Worm (Caenorhabditis elegans) whole organism, L4 larva: ENCODE data around the gene F40F8.11.

ENCODE experiments used
- F10B5.3 ChIP-seq: sonication (generic microtip); optimal IDR thresholded peaks from 2 replicates; lab custom pipeline; 2016; ENCODE audit warnings: mild to moderate bottlenecking, missing genetic modification characterization, missing compliant biosample characterization
- T26A8.4 ChIP-seq: fragments of 200-800 bp; sonication (Bioruptor generic); IDR thresholded peaks from 2 replicates; pipeline ENCODE4 v1.3.6; 2022; ENCODE audit warnings: missing genetic modification characterization, missing compliant biosample characterization
- Y48G9A.11 ChIP-seq: fragments of 200-800 bp; sonication (Bioruptor generic); IDR thresholded peaks from 2 replicates; pipeline ENCODE4 v1.3.6; 2022; ENCODE audit warnings: missing genetic modification reagents, missing genetic modification characterization, missing compliant biosample characterization
- Y75B8A.6 ChIP-seq: fragments of 200-800 bp; sonication (Bioruptor generic); IDR thresholded peaks from 2 replicates; pipeline ENCODE4 v1.3.6; 2022; ENCODE audit warnings: missing genetic modification reagents, missing genetic modification characterization, missing compliant biosample characterization
- ZK337.2 ChIP-seq: fragments of 200-800 bp; sonication (Bioruptor generic); IDR thresholded peaks from 2 replicates; pipeline ENCODE4 v1.3.6; 2022; ENCODE audit warnings: missing genetic modification reagents, missing genetic modification characterization, missing compliant biosample characterization
- aha-1 ChIP-seq: fragments of 150-350 bp; peaks from one replicate; lab custom pipeline; 2014; ENCODE audit warnings: missing biosample characterization, missing genetic modification characterization
- ama-1 ChIP-seq: fragments of 150-350 bp; optimal IDR thresholded peaks from 2 replicates; lab custom pipeline; 2014; ENCODE audit warnings: inconsistent platforms, mixed read lengths
- ceh-28 ChIP-seq: fragments of 150-350 bp; optimal IDR thresholded peaks from 2 replicates; lab custom pipeline; 2014; ENCODE audit warnings: missing biosample characterization, missing genetic modification reagents, missing genetic modification characterization
- ceh-32 ChIP-seq: sonication (generic microtip); optimal IDR thresholded peaks from 2 replicates; lab custom pipeline; 2016; ENCODE audit warnings: mild to moderate bottlenecking, missing genetic modification characterization, missing compliant biosample characterization; ENCODE audit not compliant: poor library complexity
- ceh-44 ChIP-seq: fragments of 200-800 bp; sonication (Bioruptor generic); IDR thresholded peaks from 2 replicates; pipeline ENCODE4 v1.3.6; 2022; ENCODE audit warnings: missing genetic modification reagents, missing genetic modification characterization, missing compliant biosample characterization
- ces-1 ChIP-seq: fragments of 150-350 bp; sonication (generic microtip); optimal IDR thresholded peaks from 4 replicates; lab custom pipeline; 2014; ENCODE audit warnings: missing biosample characterization, missing genetic modification reagents, missing genetic modification characterization
- cey-2 ChIP-seq: sonication (generic microtip); optimal IDR thresholded peaks from 3 replicates; lab custom pipeline; 2017; ENCODE audit warnings: missing genetic modification characterization, mild to moderate bottlenecking, missing compliant biosample characterization, antibody characterized with exemption, borderline replicate concordance; ENCODE audit not compliant: insufficient read depth
- daf-12 ChIP-seq: fragments of 150-350 bp; optimal IDR thresholded peaks from 2 replicates; lab custom pipeline; 2014; ENCODE audit warnings: missing biosample characterization, missing genetic modification reagents, missing genetic modification characterization
- daf-8 ChIP-seq: fragments of 200-800 bp; sonication (Bioruptor generic); IDR thresholded peaks from 2 replicates; pipeline ENCODE4 v1.3.6; 2022; ENCODE audit warnings: missing genetic modification characterization, missing compliant biosample characterization
- dmd-9 ChIP-seq: fragments of 200-800 bp; sonication (Bioruptor generic); IDR thresholded peaks from 2 replicates; pipeline ENCODE4 v1.3.6; 2022; ENCODE audit warnings: missing genetic modification reagents, missing genetic modification characterization, missing compliant biosample characterization
- dpl-1 ChIP-seq: fragments of 150-350 bp; optimal IDR thresholded peaks from 2 replicates; lab custom pipeline; 2014; ENCODE audit warnings: missing biosample characterization, missing genetic modification reagents, missing genetic modification characterization
- fkh-10 ChIP-seq: fragments of 150-350 bp; optimal IDR thresholded peaks from 2 replicates; lab custom pipeline; 2014; ENCODE audit warnings: missing biosample characterization, missing genetic modification reagents, missing genetic modification characterization
- gei-8 ChIP-seq: fragments of 200-800 bp; sonication (Bioruptor generic); optimal IDR thresholded peaks from 2 replicates; lab custom pipeline; 2018; ENCODE audit warnings: mild to moderate bottlenecking, missing genetic modification characterization, missing compliant biosample characterization
- hlh-11 ChIP-seq: fragments of 200-800 bp; sonication (Bioruptor generic); optimal IDR thresholded peaks from 2 replicates; lab custom pipeline; 2018; ENCODE audit warnings: mild to moderate bottlenecking, missing genetic modification characterization, missing compliant biosample characterization
- hlh-30 ChIP-seq: sonication (generic microtip); optimal IDR thresholded peaks from 2 replicates; lab custom pipeline; 2017; ENCODE audit warnings: antibody characterized with exemption, mild to moderate bottlenecking, missing genetic modification characterization, missing compliant biosample characterization; ENCODE audit not compliant: insufficient read depth
- lin-13 ChIP-seq: fragments of 150-350 bp; optimal IDR thresholded peaks from 2 replicates; lab custom pipeline; 2014; ENCODE audit warnings: missing biosample characterization, missing genetic modification reagents, missing genetic modification characterization
- lin-38 ChIP-seq: fragments of 200-800 bp; sonication (Bioruptor generic); IDR thresholded peaks from 2 replicates; pipeline ENCODE4 v1.3.6; 2022; ENCODE audit warnings: missing genetic modification reagents, missing genetic modification characterization, missing compliant biosample characterization
- lin-39 ChIP-seq: fragments of 150-350 bp; optimal IDR thresholded peaks from 2 replicates; lab custom pipeline; 2014; ENCODE audit warnings: missing biosample characterization, missing genetic modification reagents, missing genetic modification characterization
- lsy-2 ChIP-seq, 2 experiments: fragments of 150-350 bp in 1 of 2; sonication (generic microtip) in 1 of 2; optimal IDR thresholded peaks; 2 replicates each; lab custom pipeline; 2014 to 2017; ENCODE audit warnings: missing biosample characterization in 2 of 2, missing genetic modification characterization in 2 of 2
- mdl-1 ChIP-seq, 2 experiments: fragments of 150-350 bp in 1 of 2; sonication (generic microtip) in 1 of 2; optimal IDR thresholded peaks; 2 replicates each; lab custom pipeline; 2014 to 2017; ENCODE audit warnings: missing biosample characterization in 2 of 2, missing genetic modification characterization in 2 of 2
- mes-2 ChIP-seq: sonication (generic microtip); optimal IDR thresholded peaks from 2 replicates; lab custom pipeline; 2016; ENCODE audit warnings: missing genotype, mild to moderate bottlenecking, missing genetic modification characterization, missing compliant biosample characterization; ENCODE audit not compliant: poor library complexity, severe bottlenecking
- nhr-10 ChIP-seq: fragments of 150-350 bp; optimal IDR thresholded peaks from 2 replicates; lab custom pipeline; 2014; ENCODE audit warnings: missing biosample characterization, missing genetic modification characterization
- nhr-102 ChIP-seq: sonication (generic microtip); optimal IDR thresholded peaks from 2 replicates; lab custom pipeline; 2016; ENCODE audit warnings: mild to moderate bottlenecking, missing genetic modification characterization, moderate library complexity, missing compliant biosample characterization
- nhr-28 ChIP-seq: fragments of 150-350 bp; optimal IDR thresholded peaks from 2 replicates; lab custom pipeline; 2014; ENCODE audit warnings: missing biosample characterization, missing genetic modification characterization
- nhr-6 ChIP-seq: fragments of 150-350 bp; optimal IDR thresholded peaks from 2 replicates; lab custom pipeline; 2014; ENCODE audit warnings: missing biosample characterization, missing genetic modification characterization
- pha-4 ChIP-seq, 2 experiments: fragments of 150-350 bp in 1 of 2; fragments of 200-800 bp in 1 of 2; sonication (Bioruptor generic) in 1 of 2; IDR thresholded peaks in 1 of 2; optimal IDR thresholded peaks in 1 of 2; 2 replicates each; pipeline versions ENCODE4 v1.3.6 to Lab custom; 2014 to 2022; ENCODE audit warnings: missing genetic modification characterization in 2 of 2, missing genetic modification reagents in 2 of 2, missing biosample characterization in 1 of 2, missing compliant biosample characterization in 1 of 2
- snpc-1.2 ChIP-seq: fragments of 200-800 bp; sonication (Bioruptor generic); IDR thresholded peaks from 2 replicates; pipeline ENCODE4 v1.3.6; 2022; ENCODE audit warnings: missing genetic modification reagents, missing genetic modification characterization, missing compliant biosample characterization
- unc-130 ChIP-seq: sonication (generic microtip); optimal IDR thresholded peaks from 2 replicates; lab custom pipeline; 2016; ENCODE audit warnings: missing genetic modification reagents, missing genetic modification characterization, missing compliant biosample characterization
- unc-62 ChIP-seq, 3 experiments: fragments of 150-350 bp in 1 of 3; sonication (generic microtip); optimal IDR thresholded peaks in 2 of 3; peaks in 1 of 3; 1 replicate in 1 of 3; 2 replicates in 2 of 3; lab custom pipeline; 2014 to 2017; ENCODE audit warnings: missing biosample characterization in 3 of 3, missing genetic modification characterization in 3 of 3, missing genetic modification reagents in 3 of 3, missing genotype in 1 of 3
- vab-7 ChIP-seq: fragments of 200-800 bp; sonication (Bioruptor generic); IDR thresholded peaks from 2 replicates; pipeline ENCODE4 v1.3.6; 2022; ENCODE audit warnings: missing genetic modification reagents, missing genetic modification characterization, missing compliant biosample characterization
- zfp-2 ChIP-seq: sonication (generic microtip); optimal IDR thresholded peaks from 2 replicates; lab custom pipeline; 2016; ENCODE audit warnings: mild to moderate bottlenecking, missing genetic modification characterization, missing compliant biosample characterization
- zip-2 ChIP-seq: fragments of 150-350 bp; optimal IDR thresholded peaks from 2 replicates; lab custom pipeline; 2014; ENCODE audit warnings: missing biosample characterization, missing genetic modification characterization

The F40F8.11 gene

DNA sequence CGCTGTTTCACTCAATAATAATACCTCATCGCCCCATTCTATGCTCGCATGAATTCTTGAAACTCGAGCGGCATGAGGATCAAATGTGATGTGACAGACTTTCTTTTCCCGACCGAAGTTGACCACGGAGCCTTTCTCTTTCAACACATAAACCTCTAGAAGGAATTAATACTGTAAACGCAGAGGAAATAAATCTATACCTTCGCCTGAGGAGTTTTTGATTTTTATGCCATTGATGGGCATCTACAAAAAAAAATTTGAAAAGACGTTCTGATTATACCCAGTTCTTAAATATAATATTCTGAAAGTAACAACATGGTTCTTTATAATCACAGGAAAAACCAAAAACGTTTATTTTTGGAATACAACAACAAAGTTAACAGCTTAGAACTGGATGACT lies 36.2 kb downstream of the F40F8.11 start, which contains the start of gene nbs-1:
Gene nbs-1, minus strand, starts transcription at position 246 of the 400 bp plus-strand sequence.
- no peak for TF ChIP-seq ceh-32
- TF ChIP-seq fkh-10 (GFP tag; lab: Kevin White, UChicago): no peak
- peak in 1 of 2 experiments; percentile 29 for TF ChIP-seq lsy-2 (tag; optimal IDR thresholded peaks at IDR 0.05; lab: Kevin White, UChicago)
- TF ChIP-seq F10B5.3 (tag; lab: Kevin White, UChicago): no peak
- 0 out of 2 replicates have a peak, but pooled peaks have one; percentile 38 for TF ChIP-seq Y48G9A.11 (GFP tag; lab: Robert Waterston, UW)
- peak; percentile 54; the same call in 1 of the 2 replicates for TF ChIP-seq snpc-1.2
- TF ChIP-seq daf-12: no peak
- TF ChIP-seq nhr-6 (tag; lab: Kevin White, UChicago): no peak
- no peak for TF ChIP-seq dmd-9 (GFP tag; lab: Robert Waterston, UW)
- peak; percentile 21 for TF ChIP-seq mes-2
- TF ChIP-seq ama-1 (lab: Kevin White, UChicago): peak; percentile 14
- TF ChIP-seq ces-1 (GFP tag; lab: Kevin White, UChicago): no peak
- peak; percentile 49; the same call in 1 of the 2 replicates for TF ChIP-seq lin-38

DNA sequence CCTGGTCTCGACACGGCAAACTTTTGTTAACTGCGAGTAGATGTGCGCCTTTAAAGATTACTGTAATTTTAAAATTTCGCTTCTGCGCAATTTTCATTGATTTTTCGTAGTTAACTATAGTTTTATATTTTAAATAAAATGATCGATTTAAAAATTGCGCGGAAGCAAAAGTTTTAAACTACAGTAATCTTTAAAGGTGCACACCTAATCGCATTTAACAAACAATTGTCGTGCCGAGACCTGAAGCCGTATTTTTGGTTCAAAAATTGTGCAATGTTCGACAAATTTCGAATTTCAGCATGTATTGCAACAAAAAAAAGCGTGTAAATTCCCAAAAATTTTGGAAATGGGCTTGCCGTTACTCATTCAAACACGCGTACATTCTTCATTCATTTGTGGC lies 38.0 kb downstream of the F40F8.11 start:
- TF ChIP-seq lin-13 (GFP tag; lab: Kevin White, UChicago): no peak
- TF ChIP-seq unc-62 (GFP tag; optimal IDR thresholded peaks at IDR 0.05 in 1 of 2; lab: Kevin White, UChicago): peak in 1 of 2 experiments; percentile 26
- TF ChIP-seq unc-62 (tag; optimal IDR thresholded peaks at IDR 0.05; lab: Kevin White, UChicago): no peak
- peak; percentile 15 for TF ChIP-seq aha-1 (tag; lab: Kevin White, UChicago)
- TF ChIP-seq, all 104 proteins: peak for 2

DNA sequence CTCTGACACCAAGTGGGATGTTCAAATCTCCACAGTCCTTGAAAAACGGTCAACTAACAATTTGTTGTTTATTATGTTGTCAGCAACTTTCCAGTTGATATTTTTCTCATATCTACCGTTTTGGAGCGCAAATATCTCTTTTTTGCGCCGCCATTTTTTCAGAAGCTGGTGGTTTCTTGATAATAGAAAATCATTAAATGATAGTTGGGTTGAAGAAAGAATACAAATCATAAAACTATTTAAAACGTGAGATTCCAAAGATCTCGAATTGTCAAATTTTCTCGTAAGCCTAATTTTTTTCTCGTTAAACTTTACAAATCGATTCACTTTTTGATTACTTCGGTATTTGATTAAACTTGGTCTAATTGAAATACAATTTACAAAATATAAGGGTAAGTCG lies 40.0 kb downstream of the F40F8.11 start, which contains the start of gene rpl-42:
Gene rpl-42, plus strand, starts transcription at position 301 of the 400 bp plus-strand sequence.
- TF ChIP-seq pha-4 (GFP tag; IDR thresholded peaks at IDR 0.05; lab: Robert Waterston, UW) (no peak), pha-4 (tag; optimal IDR thresholded peaks at IDR 0.05; lab: Kevin White, UChicago) (no peak), ZK337.2 (GFP tag; lab: Robert Waterston, UW) (no peak), gei-8 (GFP tag; lab: Kevin White, UChicago) (no peak), T26A8.4 (GFP tag; lab: Robert Waterston, UW) (no peak), zfp-2 (tag; lab: Kevin White, UChicago) (no peak), unc-62 (GFP tag; optimal IDR thresholded peaks at IDR 0.05 in 1 of 2; lab: Kevin White, UChicago) (no peak), unc-62 (tag; optimal IDR thresholded peaks at IDR 0.05; lab: Kevin White, UChicago) (no peak), ceh-28 (tag; lab: Kevin White, UChicago) (no peak)

DNA sequence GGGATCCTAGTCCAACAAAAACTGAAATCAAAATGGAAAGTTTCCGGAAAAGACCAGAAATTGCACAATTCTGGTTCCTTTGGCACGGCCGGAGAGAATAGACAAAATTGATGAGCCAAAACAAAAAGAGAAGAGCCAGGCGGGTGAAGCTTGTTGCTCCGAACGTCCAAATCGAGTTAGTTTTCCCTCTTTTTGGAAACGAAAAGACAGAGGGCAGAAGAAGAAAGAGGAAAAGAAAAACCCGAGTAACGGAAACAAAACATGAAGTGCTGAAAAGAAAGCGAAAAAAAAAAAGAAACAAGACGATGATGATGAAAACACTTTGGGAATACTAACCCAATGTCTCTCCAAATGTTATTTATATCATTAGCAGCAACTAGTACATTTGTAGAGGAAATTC lies 40.8 kb downstream of the F40F8.11 start:
- TF ChIP-seq unc-130 (GFP tag; lab: Kevin White, UChicago) (no peak), zip-2 (tag; lab: Kevin White, UChicago) (no peak), ces-1 (GFP tag; lab: Kevin White, UChicago) (peak; percentile 62)

DNA sequence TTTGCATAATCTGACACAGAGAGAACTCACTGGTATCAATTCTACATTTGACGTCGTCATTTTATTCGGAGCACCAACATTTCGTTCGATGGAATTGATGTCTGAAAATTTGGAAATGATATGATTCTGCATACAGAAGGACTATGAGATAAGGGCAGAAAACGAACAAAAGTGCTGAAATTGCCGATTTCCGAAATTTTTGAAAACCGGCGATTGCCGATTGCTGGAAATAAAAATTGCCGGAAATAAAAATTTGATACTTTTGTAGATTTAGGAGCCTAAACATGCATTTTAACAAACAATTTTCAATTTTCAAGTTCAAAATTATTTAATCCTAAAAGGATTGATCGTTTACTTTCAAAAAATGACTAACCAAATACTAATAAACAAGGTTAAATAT lies 43.0 kb downstream of the F40F8.11 start, which contains the start of gene unc-53:
Gene unc-53, minus strand, starts transcription at position 101 of the 400 bp plus-strand sequence.
- no peak for TF ChIP-seq vab-7 (GFP tag; lab: Robert Waterston, UW)

DNA sequence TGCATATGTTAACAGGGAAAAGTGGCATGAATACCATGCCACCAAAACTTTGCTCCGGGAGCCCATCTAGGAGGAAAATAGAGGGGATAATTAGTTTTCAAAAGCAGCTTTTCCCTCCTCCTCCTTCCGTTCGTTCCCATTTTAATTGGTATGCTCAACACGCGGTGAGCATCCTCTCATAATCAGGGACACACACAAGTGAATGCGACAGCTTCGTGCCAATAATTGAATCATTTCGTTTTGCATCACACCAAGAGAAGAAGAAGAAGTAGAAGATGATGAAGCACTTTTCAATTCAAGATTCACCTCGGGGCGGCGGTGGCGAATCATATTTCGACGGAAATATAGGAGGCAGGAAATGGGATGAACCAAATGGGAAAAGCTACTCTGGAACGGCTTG lies 44.3 kb downstream of the F40F8.11 start:
- TF ChIP-seq aha-1 (tag; lab: Kevin White, UChicago): peak; percentile 64
- no peak for TF ChIP-seq daf-8 (GFP tag; lab: Robert Waterston, UW)
- TF ChIP-seq ceh-44 (GFP tag; lab: Robert Waterston, UW): no peak
- TF ChIP-seq, all 104 proteins: peak for 1

DNA sequence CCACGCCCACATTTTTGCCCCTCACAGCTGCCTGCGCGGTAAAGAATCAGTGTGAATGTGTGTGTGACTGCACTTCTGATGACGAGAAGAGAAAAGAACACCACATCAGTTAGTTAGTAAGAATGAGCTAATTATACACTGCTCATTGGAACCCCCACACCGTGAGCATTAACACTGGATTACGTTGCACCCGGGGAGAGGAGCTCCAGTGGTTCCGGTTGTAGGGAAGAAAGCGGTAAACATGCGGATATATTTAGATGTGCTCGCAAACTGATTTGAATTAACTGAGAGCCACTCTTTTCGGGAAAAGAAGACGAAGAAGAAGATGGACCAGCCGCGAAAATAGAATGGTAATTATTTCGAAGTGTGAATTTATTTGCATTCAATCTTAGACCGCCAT lies 45.6 kb downstream of the F40F8.11 start:
- TF ChIP-seq cey-2 (tag; lab: Kevin White, UChicago) (no peak), gei-8 (GFP tag; lab: Kevin White, UChicago) (no peak), hlh-30 (tag; lab: Kevin White, UChicago) (no peak), nhr-28 (tag; lab: Kevin White, UChicago) (no peak), mdl-1 (tag; optimal IDR thresholded peaks at IDR 0.05; lab: Kevin White, UChicago) (no peak), ZK337.2 (GFP tag; lab: Robert Waterston, UW) (no peak), hlh-11 (tag; lab: Kevin White, UChicago) (no peak), nhr-10 (tag; lab: Kevin White, UChicago) (no peak), nhr-102 (tag; lab: Kevin White, UChicago) (no peak), zip-2 (tag; lab: Kevin White, UChicago) (no peak), lin-39 (no peak), lin-13 (GFP tag; lab: Kevin White, UChicago) (no peak), dpl-1 (GFP tag; lab: Kevin White, UChicago) (no peak), ceh-32 (no peak), Y75B8A.6 (GFP tag; lab: Robert Waterston, UW) (no peak)
